Worm (Caenorhabditis elegans): ENCODE measurements around the gene str-143.

The str-143 gene

DNA sequence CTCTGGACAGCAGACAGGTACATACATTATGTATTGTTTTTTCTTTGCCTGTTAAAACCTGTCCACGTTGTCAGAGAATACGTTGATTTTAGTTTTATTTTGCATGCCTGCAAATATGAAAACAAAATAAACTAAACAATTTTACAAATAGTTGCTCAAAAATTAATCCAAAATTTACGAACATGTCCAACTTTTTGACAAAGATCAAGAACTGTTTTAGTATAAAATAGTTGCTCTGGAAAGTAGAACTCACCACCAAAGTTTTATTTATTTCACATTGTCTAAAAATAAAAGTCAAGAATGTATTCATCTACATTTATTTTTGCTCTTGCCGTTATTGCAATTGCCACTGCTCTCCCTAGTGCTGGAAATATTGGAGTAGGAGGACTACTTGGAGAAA, 34.9 kb upstream of the str-143 start, which contains the start of gene srlf-16:
Gene srlf-16, plus strand, starts transcription at position 301 of the 400 bp plus-strand sequence.
- TF ChIP-seq ZK337.2 (GFP tag; IDR thresholded peaks at IDR 0.05) (no peak), egl-43 (GFP tag; IDR thresholded peaks at IDR 0.05) (no peak), dve-1 (tag; optimal IDR thresholded peaks at IDR 0.05; ENCODE audit: insufficient read depth) (no peak)

DNA sequence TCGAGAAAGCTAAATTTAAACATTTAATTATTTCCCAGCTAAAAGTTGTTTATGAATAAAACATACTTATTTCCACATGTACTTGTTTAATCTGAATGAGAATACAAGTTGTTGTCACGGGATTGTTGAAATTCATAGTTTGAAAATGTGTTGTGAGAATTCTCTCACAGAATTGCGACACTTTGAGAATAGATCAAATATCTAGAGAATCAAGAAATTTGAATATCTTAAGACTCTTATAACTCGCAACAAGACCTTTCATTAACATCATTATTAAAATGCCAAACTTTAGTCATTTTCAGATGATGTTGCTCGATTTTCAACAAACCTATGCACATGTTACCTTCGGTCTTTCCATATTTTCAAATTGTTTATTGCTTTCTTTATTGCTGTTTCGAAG, 33.4 kb upstream of the str-143 start, which contains the start of gene str-90:
Gene str-90, plus strand, starts transcription at position 301 of the 400 bp plus-strand sequence.
- TF ChIP-seq dve-1 (tag; optimal IDR thresholded peaks at IDR 0.05; ENCODE audit: insufficient read depth) (no peak), dmd-8 (GFP tag; IDR thresholded peaks at IDR 0.05) (no peak), R02D3.7 (tag; optimal IDR thresholded peaks at IDR 0.05) (no peak), daf-12 (tag; optimal IDR thresholded peaks at IDR 0.05) (no peak), lin-29 (GFP tag; IDR thresholded peaks at IDR 0.05) (no peak), zfp-2 (tag; optimal IDR thresholded peaks at IDR 0.05) (no peak), tra-1 (GFP tag; IDR thresholded peaks at IDR 0.05) (no peak), rbr-2 (tag; optimal IDR thresholded peaks at IDR 0.05) (no peak), spr-3 (GFP tag; optimal IDR thresholded peaks at IDR 0.05) (no peak), F44E2.7 (GFP tag; IDR thresholded peaks at IDR 0.05) (no peak), lir-3 (tag; optimal IDR thresholded peaks at IDR 0.05) (no peak), hmg-1.1 (GFP tag; IDR thresholded peaks at IDR 0.05) (no peak), daf-8 (GFP tag; IDR thresholded peaks at IDR 0.05) (no peak), fos-1 (tag; optimal IDR thresholded peaks at IDR 0.05) (no peak), fkh-10 (GFP tag; optimal IDR thresholded peaks at IDR 0.05) (no peak)

DNA sequence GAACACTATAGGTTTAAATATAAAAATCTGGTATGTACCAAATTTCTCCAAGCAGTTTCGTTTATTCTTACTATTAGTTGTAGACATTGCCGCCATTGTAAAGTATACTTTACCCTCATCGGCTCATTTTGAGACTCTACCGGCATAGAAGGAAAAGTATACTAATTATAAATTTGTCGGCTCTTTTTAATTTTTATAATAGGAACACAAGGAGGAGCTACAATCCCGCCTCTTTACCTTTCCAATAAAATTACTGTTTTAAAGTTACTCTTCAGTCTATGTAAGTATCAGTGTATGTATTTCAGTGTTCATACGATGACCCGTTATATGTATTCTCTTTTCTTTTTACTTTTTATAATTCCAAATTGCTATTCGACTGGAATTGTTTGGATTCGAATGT, 29.8 kb upstream of the str-143 start, which contains the start of gene sdz-23:
Gene sdz-23, plus strand, starts transcription at position 301 of the 400 bp plus-strand sequence.
- TF ChIP-seq php-3 (GFP tag; IDR thresholded peaks at IDR 0.05), result no peak

DNA sequence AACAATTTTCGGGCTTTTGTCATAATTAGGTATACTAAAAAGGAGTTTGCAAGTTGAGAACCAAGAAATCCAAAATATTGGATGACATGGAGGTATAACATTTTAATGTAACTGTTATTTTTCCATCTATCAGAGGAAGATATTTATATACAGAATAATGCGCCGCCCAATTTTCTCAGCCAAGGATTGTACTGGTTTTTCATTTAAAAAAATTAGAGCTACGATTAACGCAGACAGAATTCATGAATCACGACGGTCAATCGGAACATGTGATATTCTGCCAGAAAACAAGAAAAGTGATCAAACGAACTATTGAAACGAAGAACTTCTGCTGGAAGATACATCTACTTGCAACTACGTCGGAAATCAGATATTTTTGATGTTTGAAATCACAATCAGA, 28.7 kb upstream of the str-143 start, which contains the start of gene str-145:
Gene str-145, minus strand, starts transcription at position 101 of the 400 bp plus-strand sequence.
- no peak for TF ChIP-seq nhr-10 (tag; optimal IDR thresholded peaks at IDR 0.05)
- TF ChIP-seq saeg-2 (GFP tag; IDR thresholded peaks at IDR 0.05), result no peak
- TF ChIP-seq nhr-102 (tag; optimal IDR thresholded peaks at IDR 0.05), result no peak
- TF ChIP-seq skn-1 (tag; optimal IDR thresholded peaks at IDR 0.05), result no peak
- no peak for TF ChIP-seq unc-62 (GFP tag; optimal IDR thresholded peaks at IDR 0.05 in 1 of 2)
- TF ChIP-seq unc-62 (tag; optimal IDR thresholded peaks at IDR 0.05), result no peak
- no peak for TF ChIP-seq hmg-1.1 (GFP tag; IDR thresholded peaks at IDR 0.05)
- TF ChIP-seq nhr-77 (tag; optimal IDR thresholded peaks at IDR 0.05), result no peak
- TF ChIP-seq nhr-6 (tag; optimal IDR thresholded peaks at IDR 0.05), result no peak
- TF ChIP-seq sdz-12 (GFP tag; optimal IDR thresholded peaks at IDR 0.05), result no peak
- TF ChIP-seq hlh-30 (tag; optimal IDR thresholded peaks at IDR 0.05; ENCODE audit: insufficient read depth), result no peak
- no peak for TF ChIP-seq Y75B8A.6 (GFP tag; IDR thresholded peaks at IDR 0.05)
- no peak for TF ChIP-seq nhr-28 (tag; optimal IDR thresholded peaks at IDR 0.05)
- TF ChIP-seq lim-7 (GFP tag; IDR thresholded peaks at IDR 0.05), result no peak
- no peak for TF ChIP-seq ceh-82 (tag; optimal IDR thresholded peaks at IDR 0.05)
- no peak for TF ChIP-seq lin-29 (GFP tag; IDR thresholded peaks at IDR 0.05)
- no peak for TF ChIP-seq D1046.2 (GFP tag; IDR thresholded peaks at IDR 0.05)
- no peak for TF ChIP-seq R02D3.7 (tag; optimal IDR thresholded peaks at IDR 0.05)
- TF ChIP-seq ceh-32 (tag; optimal IDR thresholded peaks at IDR 0.05; ENCODE audit: poor library complexity), result no peak

DNA sequence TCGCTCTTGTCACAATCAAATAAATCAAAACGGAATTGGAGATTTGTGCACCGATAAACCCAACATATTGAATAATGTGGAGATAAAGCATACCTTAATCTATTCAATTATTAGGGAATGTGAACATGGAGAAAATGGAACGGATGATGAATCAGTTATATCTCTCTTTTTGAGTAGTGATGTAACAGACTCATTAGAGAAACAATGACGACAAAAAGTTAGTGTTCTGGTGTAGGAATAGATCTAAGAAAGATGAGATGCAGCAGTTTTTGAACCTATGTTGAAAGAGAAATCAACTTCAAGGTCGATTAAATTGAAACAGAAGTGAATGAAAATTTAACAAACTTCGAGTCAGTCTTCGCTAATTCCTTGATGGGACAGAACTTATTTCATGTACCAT, 25.8 kb upstream of the str-143 start, which contains the start of gene str-146:
Gene str-146, minus strand, starts transcription at position 101 of the 400 bp plus-strand sequence.
- no peak for TF ChIP-seq jun-1 (tag; optimal IDR thresholded peaks at IDR 0.05)
- no peak for TF ChIP-seq egl-27 (tag; optimal IDR thresholded peaks at IDR 0.05)
- no peak for TF ChIP-seq attf-4 (tag; optimal IDR thresholded peaks at IDR 0.05)
- no peak for TF ChIP-seq lir-3 (tag; optimal IDR thresholded peaks at IDR 0.05)
- TF ChIP-seq skn-1 (tag; optimal IDR thresholded peaks at IDR 0.05), result no peak
- no peak for TF ChIP-seq T20F7.1 (GFP tag; optimal IDR thresholded peaks at IDR 0.05)
- TF ChIP-seq lin-38 (GFP tag; IDR thresholded peaks at IDR 0.05), result no peak
- no peak for TF ChIP-seq unc-130 (GFP tag; optimal IDR thresholded peaks at IDR 0.05)
- TF ChIP-seq arid-1 (GFP tag; conservative IDR thresholded peaks at IDR 0.05), result no peak
- no peak for TF ChIP-seq zip-2 (tag; optimal IDR thresholded peaks at IDR 0.05)
- TF ChIP-seq dmd-8 (GFP tag; IDR thresholded peaks at IDR 0.05), result no peak
- no peak for TF ChIP-seq F10B5.3 (tag; optimal IDR thresholded peaks at IDR 0.05)
- TF ChIP-seq unc-62 (GFP tag; optimal IDR thresholded peaks at IDR 0.05 in 1 of 2), result no peak
- no peak for TF ChIP-seq unc-62 (tag; optimal IDR thresholded peaks at IDR 0.05)
- TF ChIP-seq nhr-10 (tag; optimal IDR thresholded peaks at IDR 0.05), result no peak
- TF ChIP-seq lin-13 (GFP tag; optimal IDR thresholded peaks at IDR 0.05), result no peak
